Fruit fly (Drosophila melanogaster): ENCODE data around the gene Paics.
A peak's percentile ranks its signal among the peaks of the same experiment; 100 is the strongest.

Gene Paics

DNA sequence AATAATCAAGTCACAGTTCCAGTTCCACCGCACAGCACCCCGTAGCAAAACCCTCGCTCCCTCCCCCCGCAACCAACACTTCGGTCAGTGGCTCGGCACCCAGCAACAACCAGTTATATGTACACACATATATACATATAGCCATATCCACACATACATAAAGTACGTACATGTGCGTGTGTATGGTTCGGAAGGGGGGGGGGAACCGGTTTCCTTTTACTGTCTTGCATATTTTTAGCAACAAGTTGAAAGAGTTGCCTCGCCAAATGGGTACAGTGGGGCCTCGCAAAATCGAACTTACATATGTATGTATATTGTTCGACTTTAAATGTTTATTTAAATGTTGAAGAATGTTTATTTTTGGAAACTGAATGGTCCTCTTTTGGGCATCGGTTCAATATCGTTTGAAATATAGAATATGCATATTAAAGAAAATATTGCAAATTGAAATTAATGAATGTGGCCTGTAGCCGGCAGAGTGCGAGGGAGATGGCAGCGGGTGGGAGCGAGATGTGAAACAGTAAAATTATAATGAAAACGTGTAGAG is 5.3 kb downstream of the Paics start (continued):
- TF ChIP-seq CG31627 (GFP tag; optimal IDR thresholded peaks at IDR 0.05), result peak; percentile 92
- peak; percentile 86 for TF ChIP-seq acj6 (GFP tag; optimal IDR thresholded peaks at IDR 0.05)
- peak; percentile 71 for TF ChIP-seq dac (GFP tag; optimal IDR thresholded peaks at IDR 0.05)
- TF ChIP-seq Ets96B (tag; optimal IDR thresholded peaks at IDR 0.05), result peak; percentile 91
- peak; percentile 88 for TF ChIP-seq Eip93F (GFP tag; optimal IDR thresholded peaks at IDR 0.05)
- TF ChIP-seq net (GFP tag; optimal IDR thresholded peaks at IDR 0.05), result peak; percentile 83
- peak; percentile 61 for TF ChIP-seq CG6854 (GFP tag; optimal IDR thresholded peaks at IDR 0.05)
- peak; percentile 93 for TF ChIP-seq Eip75B (GFP tag; optimal IDR thresholded peaks at IDR 0.05)
- TF ChIP-seq CG4318 (GFP tag; optimal IDR thresholded peaks at IDR 0.05), result peak; percentile 73
- TF ChIP-seq CG32006 (GFP tag; optimal IDR thresholded peaks at IDR 0.05), result peak; percentile 87
- TF ChIP-seq Sox15 (GFP tag; optimal IDR thresholded peaks at IDR 0.05), result peak; percentile 85
- peak; percentile 87 for TF ChIP-seq Ets21C (GFP tag; optimal IDR thresholded peaks at IDR 0.05)
- TF ChIP-seq esn (GFP tag; optimal IDR thresholded peaks at IDR 0.05), result peak; percentile 94
- TF ChIP-seq Met (GFP tag; optimal IDR thresholded peaks at IDR 0.05), result peak; percentile 96
- TF ChIP-seq Smox (GFP tag; optimal IDR thresholded peaks at IDR 0.05), result peak; percentile 90
- peak; percentile 63 for TF ChIP-seq CG11762 (GFP tag; optimal IDR thresholded peaks at IDR 0.05; ENCODE audit: insufficient read depth)
- peak; percentile 94 for TF ChIP-seq CG8119 (GFP tag; IDR thresholded peaks at IDR 0.05)
- TF ChIP-seq fkh (GFP tag; optimal IDR thresholded peaks at IDR 0.05), result peak; percentile 48
- TF ChIP-seq CG6808 (GFP tag; optimal IDR thresholded peaks at IDR 0.05), result peak; percentile 87
- peak; percentile 84 to 89 for TF ChIP-seq ss (GFP tag; optimal IDR thresholded peaks at IDR 0.05)
- TF ChIP-seq CG8319 (GFP tag; optimal IDR thresholded peaks at IDR 0.05), result peak; percentile 85
- TF ChIP-seq CG9139 (GFP tag; optimal IDR thresholded peaks at IDR 0.05), result peak; percentile 82
- TF ChIP-seq Sox102F (GFP tag; optimal IDR thresholded peaks at IDR 0.05), result peak; percentile 90
- TF ChIP-seq CG15336 (GFP tag; IDR thresholded peaks at IDR 0.05), result peak; percentile 91
- peak; percentile 83 for TF ChIP-seq vri (GFP tag; optimal IDR thresholded peaks at IDR 0.05)
- peak; percentile 82 for TF ChIP-seq Blimp-1 (GFP tag; optimal IDR thresholded peaks at IDR 0.05)

DNA sequence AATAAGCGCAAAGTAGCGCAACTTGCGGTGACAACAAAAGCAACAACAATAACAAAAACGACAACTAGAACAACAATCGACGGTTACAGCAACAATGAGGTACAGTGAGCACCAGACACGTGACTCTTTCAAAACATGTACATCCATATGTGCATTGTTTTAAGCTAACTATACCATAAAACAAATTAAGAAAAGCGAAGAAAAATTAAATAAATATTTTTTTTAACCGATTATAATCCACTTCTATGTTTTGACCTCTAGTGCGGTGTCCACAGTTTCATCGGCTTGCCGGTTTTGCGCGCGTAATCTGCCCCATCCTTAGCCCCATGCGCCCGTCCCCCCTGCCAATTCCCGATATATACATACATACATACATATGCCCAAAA is 6.1 kb downstream of the Paics start:
- TF ChIP-seq CG31627 (GFP tag; optimal IDR thresholded peaks at IDR 0.05), result peak; percentile 97
- peak; percentile 98 for TF ChIP-seq CG32006 (GFP tag; optimal IDR thresholded peaks at IDR 0.05)
- peak; percentile 98 for TF ChIP-seq pdm3 (GFP tag; optimal IDR thresholded peaks at IDR 0.05)
- TF ChIP-seq Hr39 (GFP tag; optimal IDR thresholded peaks at IDR 0.05), result peak; percentile 97
- TF ChIP-seq Hr4 (GFP tag; optimal IDR thresholded peaks at IDR 0.05), result peak; percentile 97
- TF ChIP-seq CG7368 (GFP tag; optimal IDR thresholded peaks at IDR 0.05), result peak; percentile 97
- peak; percentile 96 for TF ChIP-seq Met (GFP tag; optimal IDR thresholded peaks at IDR 0.05)
- peak; percentile 98 for TF ChIP-seq CG34406 (GFP tag; optimal IDR thresholded peaks at IDR 0.05)
- TF ChIP-seq acj6 (GFP tag; optimal IDR thresholded peaks at IDR 0.05), result peak; percentile 99
- TF ChIP-seq OdsH (GFP tag; optimal IDR thresholded peaks at IDR 0.05), result peak; percentile 99
- peak; percentile 96 for TF ChIP-seq CG4318 (GFP tag; optimal IDR thresholded peaks at IDR 0.05)
- peak; percentile 98 for TF ChIP-seq cyc (GFP tag; optimal IDR thresholded peaks at IDR 0.05)
- TF ChIP-seq CG6808 (GFP tag; optimal IDR thresholded peaks at IDR 0.05), result peak; percentile 97
- peak; percentile 98 for TF ChIP-seq CG3032 (tag; optimal IDR thresholded peaks at IDR 0.05)
- TF ChIP-seq CG10631 (GFP tag; optimal IDR thresholded peaks at IDR 0.05), result peak; percentile 99
- TF ChIP-seq net (GFP tag; optimal IDR thresholded peaks at IDR 0.05), result peak; percentile 96
- TF ChIP-seq fd59A (GFP tag; optimal IDR thresholded peaks at IDR 0.05), result peak; percentile 98
- TF ChIP-seq Ets96B (tag; optimal IDR thresholded peaks at IDR 0.05), result peak; percentile 98
- peak; percentile 96 for TF ChIP-seq dsx (GFP tag; optimal IDR thresholded peaks at IDR 0.05; ENCODE audit: poor library complexity, severe bottlenecking)
- peak; percentile 94 for TF ChIP-seq Eip93F (GFP tag; optimal IDR thresholded peaks at IDR 0.05)
- TF ChIP-seq eg (GFP tag; IDR thresholded peaks at IDR 0.05), result peak; percentile 99
- TF ChIP-seq dac (GFP tag; optimal IDR thresholded peaks at IDR 0.05), result peak; percentile 95
- TF ChIP-seq Hr38 (GFP tag; optimal IDR thresholded peaks at IDR 0.05), result peak; percentile 38
- TF ChIP-seq Sox15 (GFP tag; optimal IDR thresholded peaks at IDR 0.05), result peak; percentile 98
- peak; percentile 81 for TF ChIP-seq Blimp-1 (GFP tag; optimal IDR thresholded peaks at IDR 0.05)
- peak; percentile 99 for TF ChIP-seq CG3919 (GFP tag; optimal IDR thresholded peaks at IDR 0.05)
- TF ChIP-seq CG11294 (GFP tag; IDR thresholded peaks at IDR 0.05), result peak; percentile 99
- peak; percentile 96 for TF ChIP-seq Smox (GFP tag; optimal IDR thresholded peaks at IDR 0.05)
- TF ChIP-seq CG9139 (GFP tag; optimal IDR thresholded peaks at IDR 0.05), result peak; percentile 94
- TF ChIP-seq svp (GFP tag), result peak; percentile 93
- TF ChIP-seq fkh (GFP tag; optimal IDR thresholded peaks at IDR 0.05), result no peak
- TF ChIP-seq Gug (GFP tag; IDR thresholded peaks at IDR 0.05), result peak; percentile 99
- TF ChIP-seq CG1621 (tag; optimal IDR thresholded peaks at IDR 0.05), result peak; percentile 97
- TF ChIP-seq CG6792 (GFP tag; optimal IDR thresholded peaks at IDR 0.05), result peak; percentile 98
- TF ChIP-seq ss (GFP tag; optimal IDR thresholded peaks at IDR 0.05), result peak; percentile 95 to 97
- TF ChIP-seq CG11902 (GFP tag; optimal IDR thresholded peaks at IDR 0.05), result peak; percentile 98
- peak; percentile 99 for TF ChIP-seq CG6163 (GFP tag; IDR thresholded peaks at IDR 0.05)

Data from whole organism, prepupa.